Worm (Caenorhabditis elegans) whole organism, L4 larva: Measurements from ENCODE around the gene F32D8.13.

Source experiments
- Y75B8A.6 ChIP-seq: fragments of 200-800 bp; sonication (Bioruptor generic); IDR thresholded peaks from 2 replicates; pipeline ENCODE4 v1.3.6; 2022; ENCODE audit warnings: missing genetic modification reagents, missing genetic modification characterization, missing compliant biosample characterization
- attf-4 ChIP-seq: sonication (generic microtip); optimal IDR thresholded peaks from 3 replicates; lab custom pipeline; 2017; ENCODE audit warnings: missing biosample characterization, missing genetic modification characterization
- ceh-32 ChIP-seq: sonication (generic microtip); optimal IDR thresholded peaks from 2 replicates; lab custom pipeline; 2016; ENCODE audit warnings: mild to moderate bottlenecking, missing genetic modification characterization, missing compliant biosample characterization; ENCODE audit not compliant: poor library complexity
- daf-16 ChIP-seq, 3 experiments: sonication (generic microtip); optimal IDR thresholded peaks; 2 replicates each; lab custom pipeline; 2016 to 2017; ENCODE audit warnings: missing genetic modification characterization in 3 of 3, missing genetic modification reagents in 3 of 3, mild to moderate bottlenecking in 2 of 3, missing compliant biosample characterization in 2 of 3, missing biosample characterization in 1 of 3, moderate library complexity in 1 of 3
- mdl-1 ChIP-seq, 2 experiments: fragments of 150-350 bp in 1 of 2; sonication (generic microtip) in 1 of 2; optimal IDR thresholded peaks; 2 replicates each; lab custom pipeline; 2014 to 2017; ENCODE audit warnings: missing biosample characterization in 2 of 2, missing genetic modification characterization in 2 of 2
- nhr-76 ChIP-seq: fragments of 150-350 bp; optimal IDR thresholded peaks from 2 replicates; lab custom pipeline; 2014; ENCODE audit warnings: missing biosample characterization, missing genetic modification characterization
- spr-3 ChIP-seq: fragments of 200-800 bp; sonication (Bioruptor generic); optimal IDR thresholded peaks from 2 replicates; lab custom pipeline; 2018; ENCODE audit warnings: mild to moderate bottlenecking, missing genetic modification characterization, missing compliant biosample characterization
- tra-1 ChIP-seq: fragments of 200-800 bp; sonication (Bioruptor generic); IDR thresholded peaks from 2 replicates; pipeline ENCODE4 v1.3.6; 2022; ENCODE audit warnings: missing genetic modification reagents, missing genetic modification characterization, missing compliant biosample characterization
- unc-130 ChIP-seq: sonication (generic microtip); optimal IDR thresholded peaks from 2 replicates; lab custom pipeline; 2016; ENCODE audit warnings: missing genetic modification reagents, missing genetic modification characterization, missing compliant biosample characterization
- unc-39 ChIP-seq: sonication (generic microtip); optimal IDR thresholded peaks from 2 replicates; lab custom pipeline; 2017; ENCODE audit warnings: missing biosample characterization, missing genetic modification characterization
- ztf-11 ChIP-seq: fragments of 150-350 bp; optimal IDR thresholded peaks from 2 replicates; lab custom pipeline; 2014; ENCODE audit warnings: missing biosample characterization, missing genetic modification characterization

DNA sequence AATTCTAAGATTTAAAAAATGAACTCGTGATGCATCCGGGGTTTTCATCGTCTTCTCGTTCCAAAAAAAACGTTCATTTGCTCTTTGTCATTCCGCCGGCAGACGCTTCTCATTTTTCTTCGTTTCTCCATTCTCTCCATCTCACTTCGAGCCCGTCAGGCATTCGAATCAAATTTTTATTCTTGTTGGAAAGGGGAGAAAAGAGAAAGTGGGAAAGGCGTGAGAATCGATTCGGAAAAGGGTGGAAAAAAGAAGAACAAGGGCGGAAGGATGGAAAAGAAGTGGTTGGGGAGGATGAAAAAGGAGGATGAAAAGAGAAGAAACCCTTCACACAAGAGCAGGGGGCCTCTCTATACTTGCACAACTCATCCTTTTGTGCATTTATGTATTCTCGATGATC lies 8.5 kb upstream of the F32D8.13 start:
- no peak for TF ChIP-seq attf-4 (tag; lab: Kevin White, UChicago)
- TF ChIP-seq Y75B8A.6 (GFP tag; lab: Robert Waterston, UW), result no peak
- no peak for TF ChIP-seq ceh-32 (tag; lab: Kevin White, UChicago)
- TF ChIP-seq unc-39, result no peak
- TF ChIP-seq nhr-76, result no peak
- peak in 1 of 2 experiments; percentile 8 for TF ChIP-seq mdl-1 (tag; optimal IDR thresholded peaks at IDR 0.05; lab: Kevin White, UChicago)
- TF ChIP-seq unc-130, result no peak
- no peak for TF ChIP-seq daf-16 (GFP tag; optimal IDR thresholded peaks at IDR 0.05; lab: Kevin White, UChicago)
- TF ChIP-seq daf-16 (tag; optimal IDR thresholded peaks at IDR 0.05; lab: Kevin White, UChicago), result no peak
- no peak for TF ChIP-seq tra-1 (GFP tag; lab: Robert Waterston, UW)
- no peak for TF ChIP-seq ztf-11 (tag; lab: Kevin White, UChicago)
- no peak for TF ChIP-seq spr-3 (GFP tag; lab: Kevin White, UChicago)
